Worm (Caenorhabditis elegans) whole organism, early embryonic: ENCODE measurements around the gene faah-4.
"Not testable (repeated sequence)": the region's sequence is repeated elsewhere in the genome, so short reads cannot be mapped to it uniquely, and the experiment has no call there.

Experiments
- B0310.2 ChIP-seq: sonication (generic microtip); optimal IDR thresholded peaks from 2 replicates; lab custom pipeline; 2016; ENCODE audit warnings: mild to moderate bottlenecking, missing genetic modification characterization, missing compliant biosample characterization
- F13C5.2 ChIP-seq: sonication (generic microtip); optimal IDR thresholded peaks from 2 replicates; lab custom pipeline; 2017; ENCODE audit warnings: mild to moderate bottlenecking, missing genetic modification characterization, inconsistent platforms, missing compliant biosample characterization
- aly-1 ChIP-seq: sonication (generic microtip); optimal IDR thresholded peaks from 2 replicates; lab custom pipeline; 2016; ENCODE audit warnings: missing genetic modification characterization, missing compliant biosample characterization
- ama-1 ChIP-seq: fragments of 150-350 bp; optimal IDR thresholded peaks from 2 replicates; lab custom pipeline; 2014
- flt-1 ChIP-seq: fragments of 200-800 bp; sonication (Bioruptor generic); IDR thresholded peaks from 2 replicates; pipeline ENCODE4 v1.3.6; 2022; ENCODE audit warnings: missing genetic modification characterization, missing compliant biosample characterization
- hmg-4 ChIP-seq: fragments of 200-800 bp; sonication (Bioruptor generic); optimal IDR thresholded peaks from 2 replicates; lab custom pipeline; 2018; ENCODE audit warnings: mild to moderate bottlenecking, missing genetic modification characterization, missing compliant biosample characterization
- pes-1 ChIP-seq: fragments of 200-800 bp; sonication (Bioruptor generic); IDR thresholded peaks from 2 replicates; pipeline ENCODE4 v1.3.6; 2022; ENCODE audit warnings: missing genetic modification reagents, missing genetic modification characterization, missing compliant biosample characterization

ce11 chrIII:11883694-11884093 is 26.0 kb downstream of the faah-4 start, which contains the start of gene fbxb-22:
- not testable (repeated sequence) for TF ChIP-seq ama-1 (lab: Kevin White, UChicago); pes-1 (GFP tag; lab: Robert Waterston, UW); aly-1 (tag; lab: Kevin White, UChicago); hmg-4 (GFP tag; lab: Kevin White, UChicago); B0310.2 (tag; lab: Kevin White, UChicago); F13C5.2 (tag; lab: Kevin White, UChicago); flt-1 (GFP tag; lab: Robert Waterston, UW)
